Worm (Caenorhabditis elegans) whole organism, L4 larva: ENCODE results near the gene F28F5.4.
A peak's percentile ranks its signal among the peaks of the same experiment; 100 is the strongest.

ENCODE experiments used
- D1046.2 ChIP-seq: fragments of 200-800 bp; sonication (Bioruptor generic); IDR thresholded peaks from 2 replicates; pipeline ENCODE4 v1.3.6; 2022; ENCODE audit warnings: missing genetic modification characterization, missing compliant biosample characterization
- F26F4.8 ChIP-seq: fragments of 200-800 bp; sonication (Bioruptor generic); conservative IDR thresholded peaks from 2 replicates; pipeline ENCODE4 v1.3.6; 2022; ENCODE audit warnings: missing genetic modification characterization, missing compliant biosample characterization
- Y5F2A.4 ChIP-seq: fragments of 200-800 bp; sonication (Bioruptor generic); optimal IDR thresholded peaks from 2 replicates; lab custom pipeline; 2018; ENCODE audit warnings: mild to moderate bottlenecking, missing genetic modification characterization, missing compliant biosample characterization
- aha-1 ChIP-seq: fragments of 150-350 bp; peaks from one replicate; lab custom pipeline; 2014; ENCODE audit warnings: missing biosample characterization, missing genetic modification characterization
- aly-2 ChIP-seq: sonication (generic microtip); optimal IDR thresholded peaks from 2 replicates; lab custom pipeline; 2018; ENCODE audit warnings: missing biosample characterization, missing genetic modification characterization
- ama-1 ChIP-seq: fragments of 150-350 bp; optimal IDR thresholded peaks from 2 replicates; lab custom pipeline; 2014; ENCODE audit warnings: inconsistent platforms, mixed read lengths
- arid-1 ChIP-seq: fragments of 200-800 bp; sonication (Bioruptor generic); conservative IDR thresholded peaks from 2 replicates; pipeline ENCODE4 v1.3.6; 2022; ENCODE audit warnings: missing genetic modification reagents, missing genetic modification characterization, missing compliant biosample characterization
- ceh-32 ChIP-seq: sonication (generic microtip); optimal IDR thresholded peaks from 2 replicates; lab custom pipeline; 2016; ENCODE audit warnings: mild to moderate bottlenecking, missing genetic modification characterization, missing compliant biosample characterization; ENCODE audit not compliant: poor library complexity
- ceh-82 ChIP-seq: sonication (generic microtip); optimal IDR thresholded peaks from 2 replicates; lab custom pipeline; 2017; ENCODE audit warnings: missing biosample characterization, missing genetic modification characterization
- ctbp-1 ChIP-seq: fragments of 200-800 bp; sonication (Bioruptor generic); IDR thresholded peaks from 2 replicates; pipeline ENCODE4 v1.3.6; 2022; ENCODE audit warnings: missing genetic modification reagents, missing genetic modification characterization, missing compliant biosample characterization
- daf-16 ChIP-seq, 3 experiments: sonication (generic microtip); optimal IDR thresholded peaks; 2 replicates each; lab custom pipeline; 2016 to 2017; ENCODE audit warnings: missing genetic modification characterization in 3 of 3, missing genetic modification reagents in 3 of 3, mild to moderate bottlenecking in 2 of 3, missing compliant biosample characterization in 2 of 3, missing biosample characterization in 1 of 3, moderate library complexity in 1 of 3
- dmd-6 ChIP-seq: fragments of 200-800 bp; sonication (Bioruptor generic); IDR thresholded peaks from 2 replicates; pipeline ENCODE4 v1.3.6; 2022; ENCODE audit warnings: missing genetic modification reagents, missing genetic modification characterization, missing compliant biosample characterization
- dpl-1 ChIP-seq: fragments of 150-350 bp; optimal IDR thresholded peaks from 2 replicates; lab custom pipeline; 2014; ENCODE audit warnings: missing biosample characterization, missing genetic modification reagents, missing genetic modification characterization
- hlh-30 ChIP-seq: sonication (generic microtip); optimal IDR thresholded peaks from 2 replicates; lab custom pipeline; 2017; ENCODE audit warnings: antibody characterized with exemption, mild to moderate bottlenecking, missing genetic modification characterization, missing compliant biosample characterization; ENCODE audit not compliant: insufficient read depth
- jun-1 ChIP-seq: fragments of 150-350 bp; optimal IDR thresholded peaks from 2 replicates; lab custom pipeline; 2014; ENCODE audit warnings: missing biosample characterization, missing genetic modification reagents, missing genetic modification characterization
- lin-13 ChIP-seq: fragments of 150-350 bp; optimal IDR thresholded peaks from 2 replicates; lab custom pipeline; 2014; ENCODE audit warnings: missing biosample characterization, missing genetic modification reagents, missing genetic modification characterization
- lin-15B ChIP-seq: fragments of 150-350 bp; sonication (generic microtip); optimal IDR thresholded peaks from 3 replicates; lab custom pipeline; 2014; ENCODE audit warnings: missing biosample characterization, missing genetic modification characterization
- lin-38 ChIP-seq: fragments of 200-800 bp; sonication (Bioruptor generic); IDR thresholded peaks from 2 replicates; pipeline ENCODE4 v1.3.6; 2022; ENCODE audit warnings: missing genetic modification reagents, missing genetic modification characterization, missing compliant biosample characterization
- lin-39 ChIP-seq: fragments of 150-350 bp; optimal IDR thresholded peaks from 2 replicates; lab custom pipeline; 2014; ENCODE audit warnings: missing biosample characterization, missing genetic modification reagents, missing genetic modification characterization
- lsy-2 ChIP-seq, 2 experiments: fragments of 150-350 bp in 1 of 2; sonication (generic microtip) in 1 of 2; optimal IDR thresholded peaks; 2 replicates each; lab custom pipeline; 2014 to 2017; ENCODE audit warnings: missing biosample characterization in 2 of 2, missing genetic modification characterization in 2 of 2
- madf-9 ChIP-seq: fragments of 200-800 bp; sonication (Bioruptor generic); conservative IDR thresholded peaks from 2 replicates; pipeline ENCODE4 v1.3.6; 2022; ENCODE audit warnings: missing genetic modification reagents, missing genetic modification characterization, missing compliant biosample characterization
- mdl-1 ChIP-seq, 2 experiments: fragments of 150-350 bp in 1 of 2; sonication (generic microtip) in 1 of 2; optimal IDR thresholded peaks; 2 replicates each; lab custom pipeline; 2014 to 2017; ENCODE audit warnings: missing biosample characterization in 2 of 2, missing genetic modification characterization in 2 of 2
- mep-1 ChIP-seq: fragments of 150-350 bp; sonication (generic microtip); optimal IDR thresholded peaks from 3 replicates; lab custom pipeline; 2014; ENCODE audit warnings: missing biosample characterization, missing genetic modification characterization
- mxl-2 ChIP-seq: fragments of 200-800 bp; sonication (Bioruptor generic); conservative IDR thresholded peaks from 2 replicates; pipeline ENCODE4 v1.3.6; 2022; ENCODE audit warnings: missing genetic modification reagents, missing genetic modification characterization, missing compliant biosample characterization
- nhr-237 ChIP-seq: sonication (generic microtip); optimal IDR thresholded peaks from 2 replicates; lab custom pipeline; 2017; ENCODE audit warnings: missing biosample characterization, missing genetic modification characterization
- nhr-25 ChIP-seq: sonication (generic microtip); optimal IDR thresholded peaks from 2 replicates; lab custom pipeline; 2017; ENCODE audit warnings: missing genetic modification characterization, mild to moderate bottlenecking, missing compliant biosample characterization, antibody characterized with exemption, moderate library complexity, borderline replicate concordance; ENCODE audit not compliant: insufficient read depth
- nhr-28 ChIP-seq: fragments of 150-350 bp; optimal IDR thresholded peaks from 2 replicates; lab custom pipeline; 2014; ENCODE audit warnings: missing biosample characterization, missing genetic modification characterization
- nhr-6 ChIP-seq: fragments of 150-350 bp; optimal IDR thresholded peaks from 2 replicates; lab custom pipeline; 2014; ENCODE audit warnings: missing biosample characterization, missing genetic modification characterization
- nhr-77 ChIP-seq: fragments of 150-350 bp; optimal IDR thresholded peaks from 2 replicates; lab custom pipeline; 2014; ENCODE audit warnings: missing biosample characterization, missing genetic modification characterization
- php-3 ChIP-seq: fragments of 200-800 bp; sonication (Bioruptor generic); IDR thresholded peaks from 2 replicates; pipeline ENCODE4 v1.3.6; 2022; ENCODE audit warnings: missing genetic modification reagents, missing genetic modification characterization, missing compliant biosample characterization
- set-16 ChIP-seq: fragments of 200-800 bp; sonication (Bioruptor generic); IDR thresholded peaks from 2 replicates; pipeline ENCODE4 v1.3.6; 2022; ENCODE audit warnings: missing genetic modification reagents, missing genetic modification characterization, missing compliant biosample characterization
- skn-1 ChIP-seq: fragments of 150-350 bp; optimal IDR thresholded peaks from 2 replicates; lab custom pipeline; 2014; ENCODE audit warnings: missing biosample characterization, missing genetic modification characterization
- snpc-1.2 ChIP-seq: fragments of 200-800 bp; sonication (Bioruptor generic); IDR thresholded peaks from 2 replicates; pipeline ENCODE4 v1.3.6; 2022; ENCODE audit warnings: missing genetic modification reagents, missing genetic modification characterization, missing compliant biosample characterization
- spr-1 ChIP-seq: sonication (generic microtip); optimal IDR thresholded peaks from 2 replicates; lab custom pipeline; 2016; ENCODE audit warnings: mild to moderate bottlenecking, missing genetic modification characterization, missing compliant biosample characterization
- spr-3 ChIP-seq: fragments of 200-800 bp; sonication (Bioruptor generic); optimal IDR thresholded peaks from 2 replicates; lab custom pipeline; 2018; ENCODE audit warnings: mild to moderate bottlenecking, missing genetic modification characterization, missing compliant biosample characterization
- tra-1 ChIP-seq: fragments of 200-800 bp; sonication (Bioruptor generic); IDR thresholded peaks from 2 replicates; pipeline ENCODE4 v1.3.6; 2022; ENCODE audit warnings: missing genetic modification reagents, missing genetic modification characterization, missing compliant biosample characterization
- unc-62 ChIP-seq, 3 experiments: fragments of 150-350 bp in 1 of 3; sonication (generic microtip); optimal IDR thresholded peaks in 2 of 3; peaks in 1 of 3; 1 replicate in 1 of 3; 2 replicates in 2 of 3; lab custom pipeline; 2014 to 2017; ENCODE audit warnings: missing biosample characterization in 3 of 3, missing genetic modification characterization in 3 of 3, missing genetic modification reagents in 3 of 3, missing genotype in 1 of 3
- vab-7 ChIP-seq: fragments of 200-800 bp; sonication (Bioruptor generic); IDR thresholded peaks from 2 replicates; pipeline ENCODE4 v1.3.6; 2022; ENCODE audit warnings: missing genetic modification reagents, missing genetic modification characterization, missing compliant biosample characterization
- zag-1 ChIP-seq: fragments of 150-350 bp; optimal IDR thresholded peaks from 2 replicates; lab custom pipeline; 2014; ENCODE audit warnings: missing biosample characterization, missing genetic modification characterization
- zfp-3 ChIP-seq: fragments of 200-800 bp; sonication (Bioruptor generic); conservative IDR thresholded peaks from 2 replicates; pipeline ENCODE4 v1.3.6; 2022; ENCODE audit warnings: missing genetic modification reagents, missing genetic modification characterization, missing compliant biosample characterization
- zip-11 ChIP-seq: fragments of 200-800 bp; sonication (Bioruptor generic); IDR thresholded peaks from 2 replicates; pipeline ENCODE4 v1.3.6; 2022; ENCODE audit warnings: missing genetic modification characterization, missing compliant biosample characterization
- ztf-11 ChIP-seq: fragments of 150-350 bp; optimal IDR thresholded peaks from 2 replicates; lab custom pipeline; 2014; ENCODE audit warnings: missing biosample characterization, missing genetic modification characterization

The F28F5.4 gene

ce11 chrIII:6803107-6803506, 13.7 kb downstream of the F28F5.4 start (continued):
- TF ChIP-seq ztf-11 (tag; lab: Kevin White, UChicago), result no peak
- TF ChIP-seq F26F4.8 (GFP tag; lab: Robert Waterston, UW), result no peak
- no peak for TF ChIP-seq lin-39 (tag; lab: Kevin White, UChicago)
- peak; percentile 3 for TF ChIP-seq nhr-6 (tag; lab: Kevin White, UChicago)
- peak; percentile 19; the same call in 1 of the 2 replicates for TF ChIP-seq dmd-6 (GFP tag; lab: Robert Waterston, UW)
- TF ChIP-seq skn-1 (tag; lab: Kevin White, UChicago), result no peak
- no peak for TF ChIP-seq ceh-82 (tag; lab: Kevin White, UChicago)
- TF ChIP-seq Y5F2A.4 (GFP tag; lab: Kevin White, UChicago), result no peak
- no peak for TF ChIP-seq nhr-25 (tag; lab: Kevin White, UChicago)
- no peak for TF ChIP-seq snpc-1.2 (GFP tag; lab: Robert Waterston, UW)
- TF ChIP-seq spr-1 (tag; lab: Kevin White, UChicago), result no peak
- TF ChIP-seq vab-7 (GFP tag; lab: Robert Waterston, UW), result no peak
- TF ChIP-seq aha-1 (tag; lab: Kevin White, UChicago), result peak; percentile 36
- TF ChIP-seq daf-16 (GFP tag; optimal IDR thresholded peaks at IDR 0.05; lab: Kevin White, UChicago), result no peak
- no peak for TF ChIP-seq daf-16 (tag; optimal IDR thresholded peaks at IDR 0.05; lab: Kevin White, UChicago)
- peak; percentile 1 for TF ChIP-seq mep-1 (tag; lab: Kevin White, UChicago)
- TF ChIP-seq nhr-28, result peak; percentile 61
- no peak for TF ChIP-seq mdl-1 (tag; optimal IDR thresholded peaks at IDR 0.05; lab: Kevin White, UChicago)
- TF ChIP-seq lin-13 (GFP tag; lab: Kevin White, UChicago), result no peak
- no peak for TF ChIP-seq ama-1 (lab: Kevin White, UChicago)

ce11 chrIII:6802488-6802887, 14.3 kb downstream of the F28F5.4 start, which contains the start of gene lim-8:
TSS of gene lim-8 (plus strand) at chrIII:6802788.
- TF ChIP-seq aly-2 (tag; lab: Kevin White, UChicago) (no peak), spr-3 (GFP tag; lab: Kevin White, UChicago) (no peak), unc-62 (GFP tag; optimal IDR thresholded peaks at IDR 0.05 in 1 of 2; lab: Kevin White, UChicago) (peak in 1 of 2 experiments; percentile 51), unc-62 (tag; optimal IDR thresholded peaks at IDR 0.05; lab: Kevin White, UChicago) (no peak), ctbp-1 (GFP tag; lab: Robert Waterston, UW) (no peak), madf-9 (GFP tag; lab: Robert Waterston, UW) (no peak), mxl-2 (GFP tag; lab: Robert Waterston, UW) (no peak)

- peak; percentile 52 for TF ChIP-seq aha-1 (tag; lab: Kevin White, UChicago)
- no peak for TF ChIP-seq aly-2 (tag; lab: Kevin White, UChicago)
- TF ChIP-seq arid-1, result no peak
- TF ChIP-seq nhr-28, result peak; percentile 12
These were observed 17.2 kb downstream of the F28F5.4 start for ce11 chrIII:6799664-6800063.

ce11 chrIII:6798906-6799305, 17.9 kb downstream of the F28F5.4 start:
- no peak for TF ChIP-seq ceh-32 (tag; lab: Kevin White, UChicago)
- TF ChIP-seq tra-1 (GFP tag; lab: Robert Waterston, UW), result no peak
- TF ChIP-seq dpl-1 (GFP tag; lab: Kevin White, UChicago), result no peak
- peak; percentile 34 for TF ChIP-seq aha-1 (tag; lab: Kevin White, UChicago)
- TF ChIP-seq set-16 (GFP tag; lab: Robert Waterston, UW), result no peak
- peak; percentile 29 for TF ChIP-seq nhr-28
- no peak for TF ChIP-seq zag-1 (tag; lab: Kevin White, UChicago)
- TF ChIP-seq jun-1 (tag; lab: Kevin White, UChicago), result no peak

- TF ChIP-seq zag-1 (tag; lab: Kevin White, UChicago) (no peak), vab-7 (GFP tag; lab: Robert Waterston, UW) (no peak), nhr-77 (tag; lab: Kevin White, UChicago) (no peak), mxl-2 (GFP tag; lab: Robert Waterston, UW) (no peak), lin-15B (tag; lab: Kevin White, UChicago) (no peak), lin-38 (no peak), php-3 (GFP tag; lab: Robert Waterston, UW) (no peak), nhr-25 (tag; lab: Kevin White, UChicago) (peak; percentile 58), D1046.2 (GFP tag; lab: Robert Waterston, UW) (no peak), jun-1 (tag; lab: Kevin White, UChicago) (no peak), unc-62 (GFP tag; optimal IDR thresholded peaks at IDR 0.05 in 1 of 2; lab: Kevin White, UChicago) (peak in 1 of 2 experiments; percentile 7), unc-62 (tag; optimal IDR thresholded peaks at IDR 0.05; lab: Kevin White, UChicago) (no peak), nhr-237 (no peak), lsy-2 (tag; optimal IDR thresholded peaks at IDR 0.05; lab: Kevin White, UChicago) (peak in 1 of 2 experiments; percentile 45), zip-11 (no peak), hlh-30 (no peak), zfp-3 (GFP tag; lab: Robert Waterston, UW) (no peak), snpc-1.2 (GFP tag; lab: Robert Waterston, UW) (no peak)
These were observed 18.9 kb downstream of the F28F5.4 start, which contains the start of gene R05H11.2 for ce11 chrIII:6797965-6798364. TSS of gene R05H11.2 (plus strand) at chrIII:6798297.
